Worm (Caenorhabditis elegans) whole organism, L4 larva: ENCODE results near the gene let-721.

Source experiments
- F10B5.3 ChIP-seq: sonication (generic microtip); optimal IDR thresholded peaks from 2 replicates; lab custom pipeline; 2016; ENCODE audit warnings: mild to moderate bottlenecking, missing genetic modification characterization, missing compliant biosample characterization
- F37D6.2 ChIP-seq: sonication (generic microtip); optimal IDR thresholded peaks from 2 replicates; lab custom pipeline; 2016; ENCODE audit warnings: mild to moderate bottlenecking, missing genetic modification characterization, missing compliant biosample characterization
- F49E8.2 ChIP-seq: sonication (generic microtip); optimal IDR thresholded peaks from 2 replicates; lab custom pipeline; 2016; ENCODE audit warnings: missing compliant biosample characterization, mild to moderate bottlenecking, missing genetic modification characterization, borderline replicate concordance
- T20F7.1 ChIP-seq: fragments of 200-800 bp; sonication (Bioruptor generic); optimal IDR thresholded peaks from 2 replicates; lab custom pipeline; 2018; ENCODE audit warnings: mild to moderate bottlenecking, missing genetic modification characterization, missing compliant biosample characterization
- Y75B8A.6 ChIP-seq: fragments of 200-800 bp; sonication (Bioruptor generic); IDR thresholded peaks from 2 replicates; pipeline ENCODE4 v1.3.6; 2022; ENCODE audit warnings: missing genetic modification reagents, missing genetic modification characterization, missing compliant biosample characterization
- aha-1 ChIP-seq: fragments of 150-350 bp; peaks from one replicate; lab custom pipeline; 2014; ENCODE audit warnings: missing biosample characterization, missing genetic modification characterization
- aly-2 ChIP-seq: sonication (generic microtip); optimal IDR thresholded peaks from 2 replicates; lab custom pipeline; 2018; ENCODE audit warnings: missing biosample characterization, missing genetic modification characterization
- ama-1 ChIP-seq: fragments of 150-350 bp; optimal IDR thresholded peaks from 2 replicates; lab custom pipeline; 2014; ENCODE audit warnings: inconsistent platforms, mixed read lengths
- ceh-20 ChIP-seq: fragments of 200-800 bp; sonication (Bioruptor generic); IDR thresholded peaks from 2 replicates; pipeline ENCODE4 v1.3.6; 2022; ENCODE audit warnings: missing genetic modification reagents, missing genetic modification characterization, missing compliant biosample characterization
- ceh-28 ChIP-seq: fragments of 150-350 bp; optimal IDR thresholded peaks from 2 replicates; lab custom pipeline; 2014; ENCODE audit warnings: missing biosample characterization, missing genetic modification reagents, missing genetic modification characterization
- ceh-82 ChIP-seq: sonication (generic microtip); optimal IDR thresholded peaks from 2 replicates; lab custom pipeline; 2017; ENCODE audit warnings: missing biosample characterization, missing genetic modification characterization
- ces-1 ChIP-seq: fragments of 150-350 bp; sonication (generic microtip); optimal IDR thresholded peaks from 4 replicates; lab custom pipeline; 2014; ENCODE audit warnings: missing biosample characterization, missing genetic modification reagents, missing genetic modification characterization
- cey-2 ChIP-seq: sonication (generic microtip); optimal IDR thresholded peaks from 3 replicates; lab custom pipeline; 2017; ENCODE audit warnings: missing genetic modification characterization, mild to moderate bottlenecking, missing compliant biosample characterization, antibody characterized with exemption, borderline replicate concordance; ENCODE audit not compliant: insufficient read depth
- ctbp-1 ChIP-seq: fragments of 200-800 bp; sonication (Bioruptor generic); IDR thresholded peaks from 2 replicates; pipeline ENCODE4 v1.3.6; 2022; ENCODE audit warnings: missing genetic modification reagents, missing genetic modification characterization, missing compliant biosample characterization
- daf-12 ChIP-seq: fragments of 150-350 bp; optimal IDR thresholded peaks from 2 replicates; lab custom pipeline; 2014; ENCODE audit warnings: missing biosample characterization, missing genetic modification reagents, missing genetic modification characterization
- daf-16 ChIP-seq, 3 experiments: sonication (generic microtip); optimal IDR thresholded peaks; 2 replicates each; lab custom pipeline; 2016 to 2017; ENCODE audit warnings: missing genetic modification characterization in 3 of 3, missing genetic modification reagents in 3 of 3, mild to moderate bottlenecking in 2 of 3, missing compliant biosample characterization in 2 of 3, missing biosample characterization in 1 of 3, moderate library complexity in 1 of 3
- daf-8 ChIP-seq: fragments of 200-800 bp; sonication (Bioruptor generic); IDR thresholded peaks from 2 replicates; pipeline ENCODE4 v1.3.6; 2022; ENCODE audit warnings: missing genetic modification characterization, missing compliant biosample characterization
- dmd-6 ChIP-seq: fragments of 200-800 bp; sonication (Bioruptor generic); IDR thresholded peaks from 2 replicates; pipeline ENCODE4 v1.3.6; 2022; ENCODE audit warnings: missing genetic modification reagents, missing genetic modification characterization, missing compliant biosample characterization
- dmd-9 ChIP-seq: fragments of 200-800 bp; sonication (Bioruptor generic); IDR thresholded peaks from 2 replicates; pipeline ENCODE4 v1.3.6; 2022; ENCODE audit warnings: missing genetic modification reagents, missing genetic modification characterization, missing compliant biosample characterization
- dpl-1 ChIP-seq: fragments of 150-350 bp; optimal IDR thresholded peaks from 2 replicates; lab custom pipeline; 2014; ENCODE audit warnings: missing biosample characterization, missing genetic modification reagents, missing genetic modification characterization
- egl-43 ChIP-seq: fragments of 200-800 bp; sonication (Bioruptor generic); IDR thresholded peaks from 2 replicates; pipeline ENCODE4 v1.3.6; 2022; ENCODE audit warnings: missing genetic modification reagents, missing genetic modification characterization, missing compliant biosample characterization
- hif-1 ChIP-seq, 2 experiments: sonication (generic microtip); optimal IDR thresholded peaks; 2 replicates each; lab custom pipeline; 2016 to 2017; ENCODE audit warnings: missing compliant biosample characterization in 2 of 2, missing genetic modification characterization in 2 of 2, missing genetic modification reagents in 2 of 2, missing genotype in 2 of 2, mild to moderate bottlenecking in 1 of 2
- jun-1 ChIP-seq: fragments of 150-350 bp; optimal IDR thresholded peaks from 2 replicates; lab custom pipeline; 2014; ENCODE audit warnings: missing biosample characterization, missing genetic modification reagents, missing genetic modification characterization
- lin-39 ChIP-seq: fragments of 150-350 bp; optimal IDR thresholded peaks from 2 replicates; lab custom pipeline; 2014; ENCODE audit warnings: missing biosample characterization, missing genetic modification reagents, missing genetic modification characterization
- lir-3 ChIP-seq: sonication (generic microtip); optimal IDR thresholded peaks from 2 replicates; lab custom pipeline; 2016; ENCODE audit warnings: mild to moderate bottlenecking, missing genetic modification characterization, missing compliant biosample characterization
- mep-1 ChIP-seq: fragments of 150-350 bp; sonication (generic microtip); optimal IDR thresholded peaks from 3 replicates; lab custom pipeline; 2014; ENCODE audit warnings: missing biosample characterization, missing genetic modification characterization
- mxl-2 ChIP-seq: fragments of 200-800 bp; sonication (Bioruptor generic); conservative IDR thresholded peaks from 2 replicates; pipeline ENCODE4 v1.3.6; 2022; ENCODE audit warnings: missing genetic modification reagents, missing genetic modification characterization, missing compliant biosample characterization
- mxl-3 ChIP-seq: fragments of 200-800 bp; sonication (Bioruptor generic); optimal IDR thresholded peaks from 2 replicates; lab custom pipeline; 2018; ENCODE audit warnings: mild to moderate bottlenecking, missing genetic modification characterization, missing compliant biosample characterization
- nhr-10 ChIP-seq: fragments of 150-350 bp; optimal IDR thresholded peaks from 2 replicates; lab custom pipeline; 2014; ENCODE audit warnings: missing biosample characterization, missing genetic modification characterization
- nhr-237 ChIP-seq: sonication (generic microtip); optimal IDR thresholded peaks from 2 replicates; lab custom pipeline; 2017; ENCODE audit warnings: missing biosample characterization, missing genetic modification characterization
- nhr-28 ChIP-seq: fragments of 150-350 bp; optimal IDR thresholded peaks from 2 replicates; lab custom pipeline; 2014; ENCODE audit warnings: missing biosample characterization, missing genetic modification characterization
- nhr-41 ChIP-seq: fragments of 200-800 bp; sonication (Bioruptor generic); IDR thresholded peaks from 2 replicates; pipeline ENCODE4 v1.3.6; 2022; ENCODE audit warnings: missing genetic modification reagents, missing genetic modification characterization, missing compliant biosample characterization
- nhr-48 ChIP-seq: sonication (generic microtip); optimal IDR thresholded peaks from 2 replicates; lab custom pipeline; 2016; ENCODE audit warnings: mild to moderate bottlenecking, missing genetic modification characterization, missing compliant biosample characterization
- php-3 ChIP-seq: fragments of 200-800 bp; sonication (Bioruptor generic); IDR thresholded peaks from 2 replicates; pipeline ENCODE4 v1.3.6; 2022; ENCODE audit warnings: missing genetic modification reagents, missing genetic modification characterization, missing compliant biosample characterization
- pqm-1 ChIP-seq: sonication (generic microtip); optimal IDR thresholded peaks from 2 replicates; lab custom pipeline; 2017; ENCODE audit warnings: missing biosample characterization, missing genetic modification characterization
- set-16 ChIP-seq: fragments of 200-800 bp; sonication (Bioruptor generic); IDR thresholded peaks from 2 replicates; pipeline ENCODE4 v1.3.6; 2022; ENCODE audit warnings: missing genetic modification reagents, missing genetic modification characterization, missing compliant biosample characterization
- skn-1 ChIP-seq: fragments of 150-350 bp; optimal IDR thresholded peaks from 2 replicates; lab custom pipeline; 2014; ENCODE audit warnings: missing biosample characterization, missing genetic modification characterization
- snpc-4 ChIP-seq: fragments of 150-350 bp; optimal IDR thresholded peaks from 2 replicates; lab custom pipeline; 2014; ENCODE audit warnings: missing biosample characterization, missing genetic modification characterization
- spr-1 ChIP-seq: sonication (generic microtip); optimal IDR thresholded peaks from 2 replicates; lab custom pipeline; 2016; ENCODE audit warnings: mild to moderate bottlenecking, missing genetic modification characterization, missing compliant biosample characterization
- spr-3 ChIP-seq: fragments of 200-800 bp; sonication (Bioruptor generic); optimal IDR thresholded peaks from 2 replicates; lab custom pipeline; 2018; ENCODE audit warnings: mild to moderate bottlenecking, missing genetic modification characterization, missing compliant biosample characterization
- tag-97 ChIP-seq: fragments of 200-800 bp; sonication (Bioruptor generic); IDR thresholded peaks from 2 replicates; pipeline ENCODE4 v1.3.6; 2022; ENCODE audit warnings: missing genetic modification characterization, missing compliant biosample characterization
- tra-1 ChIP-seq: fragments of 200-800 bp; sonication (Bioruptor generic); IDR thresholded peaks from 2 replicates; pipeline ENCODE4 v1.3.6; 2022; ENCODE audit warnings: missing genetic modification reagents, missing genetic modification characterization, missing compliant biosample characterization
- unc-39 ChIP-seq: sonication (generic microtip); optimal IDR thresholded peaks from 2 replicates; lab custom pipeline; 2017; ENCODE audit warnings: missing biosample characterization, missing genetic modification characterization
- zag-1 ChIP-seq: fragments of 150-350 bp; optimal IDR thresholded peaks from 2 replicates; lab custom pipeline; 2014; ENCODE audit warnings: missing biosample characterization, missing genetic modification characterization
- zfp-2 ChIP-seq: sonication (generic microtip); optimal IDR thresholded peaks from 2 replicates; lab custom pipeline; 2016; ENCODE audit warnings: mild to moderate bottlenecking, missing genetic modification characterization, missing compliant biosample characterization
- zip-11 ChIP-seq: fragments of 200-800 bp; sonication (Bioruptor generic); IDR thresholded peaks from 2 replicates; pipeline ENCODE4 v1.3.6; 2022; ENCODE audit warnings: missing genetic modification characterization, missing compliant biosample characterization
- ztf-11 ChIP-seq: fragments of 150-350 bp; optimal IDR thresholded peaks from 2 replicates; lab custom pipeline; 2014; ENCODE audit warnings: missing biosample characterization, missing genetic modification characterization

Gene let-721

ce11 chrIII:6467005-6467404 is 20.3 kb upstream of the let-721 start, which contains the start of gene T26A5.2:
Gene T26A5.2, plus strand, starts transcription at chrIII:6467305.
- no peak for TF ChIP-seq nhr-28
- TF ChIP-seq ceh-82 (tag; lab: Kevin White, UChicago) = no peak
- TF ChIP-seq ctbp-1 (GFP tag; lab: Robert Waterston, UW) = no peak
- peak; percentile 4 for TF ChIP-seq aha-1 (tag; lab: Kevin White, UChicago)
- TF ChIP-seq php-3 (GFP tag; lab: Robert Waterston, UW) = no peak
- no peak for TF ChIP-seq spr-1 (tag; lab: Kevin White, UChicago)

ce11 chrIII:6464913-6465312 is 18.2 kb upstream of the let-721 start, which contains the start of gene nduf-2.2:
Gene nduf-2.2, plus strand, starts transcription at chrIII:6465222.
- TF ChIP-seq unc-39 (tag; lab: Kevin White, UChicago) (no peak), ceh-28 (tag; lab: Kevin White, UChicago) (no peak), spr-3 (no peak), T20F7.1 (no peak), mep-1 (tag; lab: Kevin White, UChicago) (no peak), nhr-237 (tag; lab: Kevin White, UChicago) (no peak), daf-8 (no peak), daf-12 (tag; lab: Kevin White, UChicago) (no peak), ama-1 (no peak), pqm-1 (no peak), ceh-82 (tag; lab: Kevin White, UChicago) (no peak), hif-1 (tag; optimal IDR thresholded peaks at IDR 0.05; lab: Kevin White, UChicago) (no peak)

- TF ChIP-seq unc-39 (tag; lab: Kevin White, UChicago) (no peak), snpc-4 (tag; lab: Kevin White, UChicago) (no peak), nhr-10 (tag; lab: Kevin White, UChicago) (peak; percentile 63), F49E8.2 (tag; lab: Kevin White, UChicago) (no peak), F37D6.2 (peak; percentile 47), dmd-9 (no peak), php-3 (GFP tag; lab: Robert Waterston, UW) (peak; percentile 88), zfp-2 (tag; lab: Kevin White, UChicago) (peak; percentile 29), mep-1 (tag; lab: Kevin White, UChicago) (peak; percentile 91), ceh-20 (peak; percentile 90), jun-1 (peak; percentile 25), nhr-48 (tag; lab: Kevin White, UChicago) (peak; percentile 89), set-16 (GFP tag; lab: Robert Waterston, UW) (peak; percentile 100), nhr-237 (tag; lab: Kevin White, UChicago) (no peak), ztf-11 (tag; lab: Kevin White, UChicago) (no peak), lin-39 (no peak), daf-16 (GFP tag; optimal IDR thresholded peaks at IDR 0.05; lab: Kevin White, UChicago) (peak; percentile 82 to 84), daf-16 (tag; optimal IDR thresholded peaks at IDR 0.05; lab: Kevin White, UChicago) (peak; percentile 94), zip-11 (no peak), dpl-1 (GFP tag; lab: Kevin White, UChicago) (peak; percentile 75), dmd-6 (GFP tag; lab: Robert Waterston, UW) (peak; percentile 95), tra-1 (GFP tag; lab: Robert Waterston, UW) (peak; percentile 95), aly-2 (tag; lab: Kevin White, UChicago) (no peak), ces-1 (GFP tag; lab: Kevin White, UChicago) (no peak), lir-3 (tag; lab: Kevin White, UChicago) (no peak), mxl-3 (GFP tag; lab: Kevin White, UChicago) (peak; percentile 83), nhr-41 (0 out of 2 replicates have a peak, but pooled peaks have one; percentile 22), cey-2 (tag; lab: Kevin White, UChicago) (no peak), egl-43 (GFP tag; lab: Robert Waterston, UW) (peak; percentile 93), mxl-2 (GFP tag; lab: Robert Waterston, UW) (no peak; the same call in 1 of the 2 replicates), tag-97 (GFP tag; lab: Robert Waterston, UW) (no peak), skn-1 (tag; lab: Kevin White, UChicago) (no peak), ceh-28 (tag; lab: Kevin White, UChicago) (no peak), zag-1 (tag; lab: Kevin White, UChicago) (no peak), F10B5.3 (tag; lab: Kevin White, UChicago) (peak; percentile 73), Y75B8A.6 (GFP tag; lab: Robert Waterston, UW) (0 out of 2 replicates have a peak, but pooled peaks have one; percentile 54), ama-1 (peak; percentile 89), spr-3 (peak; percentile 71)
Observed at ce11 chrIII:6464113-6464571, 17.4 kb upstream of the let-721 start.
